Worm (Caenorhabditis elegans) whole organism, L1 larva: ENCODE data around the gene btbd-10.

Experiments
- C04F5.9 ChIP-seq: sonication (generic microtip); optimal IDR thresholded peaks from 2 replicates; lab custom pipeline; 2016; ENCODE audit warnings: missing genetic modification characterization, missing compliant biosample characterization
- C16A3.4 ChIP-seq: fragments of 150-350 bp; optimal IDR thresholded peaks from 2 replicates; lab custom pipeline; 2014; ENCODE audit warnings: missing biosample characterization, missing genetic modification characterization
- C34B4.2 ChIP-seq: sonication (generic microtip); optimal IDR thresholded peaks from 2 replicates; lab custom pipeline; 2017; ENCODE audit warnings: mild to moderate bottlenecking, missing genetic modification characterization, missing compliant biosample characterization
- aha-1 ChIP-seq: fragments of 150-350 bp; optimal IDR thresholded peaks from 2 replicates; lab custom pipeline; 2014; ENCODE audit warnings: missing biosample characterization, missing genetic modification characterization
- ama-1 ChIP-seq: fragments of 150-350 bp; optimal IDR thresholded peaks from 2 replicates; lab custom pipeline; 2014
- blmp-1 ChIP-seq: fragments of 150-350 bp; optimal IDR thresholded peaks from 2 replicates; lab custom pipeline; 2014; ENCODE audit warnings: missing biosample characterization, missing genetic modification characterization
- ceh-8 ChIP-seq: fragments of 200-800 bp; sonication (Bioruptor generic); optimal IDR thresholded peaks from 2 replicates; lab custom pipeline; 2018; ENCODE audit warnings: mild to moderate bottlenecking, missing genetic modification characterization, moderate library complexity, missing compliant biosample characterization
- ces-1 ChIP-seq: fragments of 150-350 bp; optimal IDR thresholded peaks from 2 replicates; lab custom pipeline; 2014; ENCODE audit warnings: missing biosample characterization, missing genetic modification reagents, missing genetic modification characterization
- dpl-1 ChIP-seq, 3 experiments: fragments of 150-350 bp in 2 of 3; sonication (generic microtip) in 1 of 3; optimal IDR thresholded peaks; 2 replicates each; lab custom pipeline; 2014 to 2017; ENCODE audit warnings: missing biosample characterization in 3 of 3, missing genetic modification characterization in 3 of 3, missing genetic modification reagents in 3 of 3
- dsc-1 ChIP-seq: sonication (generic microtip); optimal IDR thresholded peaks from 2 replicates; lab custom pipeline; 2016; ENCODE audit warnings: mild to moderate bottlenecking, missing genetic modification characterization, missing compliant biosample characterization
- efl-1 ChIP-seq, 4 experiments: fragments of 150-350 bp; optimal IDR thresholded peaks in 3 of 4; peaks in 1 of 4; 1 replicate in 1 of 4; 2 replicates in 3 of 4; lab custom pipeline; 2014; ENCODE audit warnings: missing biosample characterization in 2 of 4, missing genetic modification characterization in 2 of 4, missing genetic modification reagents in 2 of 4
- efl-3 ChIP-seq: fragments of 200-800 bp; sonication (Bioruptor generic); optimal IDR thresholded peaks from 2 replicates; lab custom pipeline; 2018; ENCODE audit warnings: mild to moderate bottlenecking, missing genetic modification characterization, missing compliant biosample characterization
- egl-13 ChIP-seq: sonication (generic microtip); optimal IDR thresholded peaks from 2 replicates; lab custom pipeline; 2016; ENCODE audit warnings: missing genotype, missing genetic modification reagents, missing genetic modification characterization, missing compliant biosample characterization
- egl-27 ChIP-seq, 2 experiments: fragments of 150-350 bp in 1 of 2; sonication (generic microtip); optimal IDR thresholded peaks; 3 replicates each; lab custom pipeline; 2017 to 2018; ENCODE audit warnings: missing biosample characterization in 2 of 2, missing genetic modification characterization in 2 of 2, missing genetic modification reagents in 2 of 2
- elt-2 ChIP-seq: sonication (generic microtip); optimal IDR thresholded peaks from 2 replicates; lab custom pipeline; 2016; ENCODE audit warnings: missing genetic modification characterization, mild to moderate bottlenecking, inconsistent platforms, missing compliant biosample characterization, missing genetic modification reagents
- fkh-4 ChIP-seq: sonication (generic microtip); optimal IDR thresholded peaks from 2 replicates; lab custom pipeline; 2016; ENCODE audit warnings: missing compliant biosample characterization, missing genetic modification characterization, borderline replicate concordance
- grh-1 ChIP-seq: fragments of 200-800 bp; sonication (Bioruptor generic); IDR thresholded peaks from 2 replicates; pipeline ENCODE4 v1.3.6; 2022; ENCODE audit warnings: missing genetic modification reagents, missing genetic modification characterization, missing compliant biosample characterization
- hlh-17 ChIP-seq: fragments of 200-800 bp; sonication (Bioruptor generic); optimal IDR thresholded peaks from 2 replicates; lab custom pipeline; 2018; ENCODE audit warnings: missing genetic modification characterization, mild to moderate bottlenecking, missing compliant biosample characterization, moderate library complexity, borderline replicate concordance
- jun-1 ChIP-seq: fragments of 150-350 bp; optimal IDR thresholded peaks from 2 replicates; lab custom pipeline; 2014; ENCODE audit warnings: missing biosample characterization, missing genetic modification reagents, missing genetic modification characterization
- lin-13 ChIP-seq: fragments of 150-350 bp; optimal IDR thresholded peaks from 2 replicates; lab custom pipeline; 2014; ENCODE audit warnings: missing biosample characterization, missing genetic modification reagents, missing genetic modification characterization
- lir-3 ChIP-seq: sonication (generic microtip); optimal IDR thresholded peaks from 2 replicates; lab custom pipeline; 2016; ENCODE audit warnings: mild to moderate bottlenecking, missing genetic modification characterization, moderate library complexity, missing compliant biosample characterization; ENCODE audit not compliant: poor library complexity
- lsy-2 ChIP-seq, 2 experiments: fragments of 150-350 bp; optimal IDR thresholded peaks; 2 replicates each; lab custom pipeline; 2014; ENCODE audit warnings: missing biosample characterization in 2 of 2, missing genetic modification characterization in 2 of 2
- mep-1 ChIP-seq: fragments of 150-350 bp; optimal IDR thresholded peaks from 2 replicates; lab custom pipeline; 2014; ENCODE audit warnings: missing biosample characterization, missing genetic modification characterization
- nhr-12 ChIP-seq: sonication (generic microtip); optimal IDR thresholded peaks from 2 replicates; lab custom pipeline; 2017; ENCODE audit warnings: missing biosample characterization, missing genetic modification characterization
- nhr-19 ChIP-seq: fragments of 200-800 bp; sonication (Bioruptor generic); conservative IDR thresholded peaks from 2 replicates; pipeline ENCODE4 v1.3.6; 2022; ENCODE audit warnings: missing genetic modification characterization, missing compliant biosample characterization
- nhr-28 ChIP-seq: fragments of 150-350 bp; optimal IDR thresholded peaks from 2 replicates; lab custom pipeline; 2014; ENCODE audit warnings: missing biosample characterization, missing genetic modification characterization
- nhr-85 ChIP-seq: sonication (generic microtip); peaks from one replicate; lab custom pipeline; 2016; ENCODE audit warnings: missing genetic modification characterization, inconsistent platforms, missing compliant biosample characterization
- pax-3 ChIP-seq: fragments of 200-800 bp; sonication (Bioruptor generic); optimal IDR thresholded peaks from 2 replicates; lab custom pipeline; 2018; ENCODE audit warnings: mild to moderate bottlenecking, missing genetic modification characterization, moderate library complexity, missing compliant biosample characterization
- snu-23 ChIP-seq: sonication (generic microtip); optimal IDR thresholded peaks from 2 replicates; lab custom pipeline; 2016; ENCODE audit warnings: missing genetic modification characterization, missing compliant biosample characterization
- tlp-1 ChIP-seq: fragments of 150-350 bp; optimal IDR thresholded peaks from 2 replicates; lab custom pipeline; 2014; ENCODE audit warnings: missing biosample characterization, missing genetic modification characterization
- unc-86 ChIP-seq: sonication (generic microtip); optimal IDR thresholded peaks from 2 replicates; lab custom pipeline; 2016; ENCODE audit warnings: missing genetic modification characterization, missing compliant biosample characterization
- zag-1 ChIP-seq: fragments of 150-350 bp; optimal IDR thresholded peaks from 2 replicates; lab custom pipeline; 2014; ENCODE audit warnings: missing biosample characterization, missing genetic modification characterization
- ztf-11 ChIP-seq, 2 experiments: sonication (generic microtip); optimal IDR thresholded peaks; 2 replicates each; lab custom pipeline; 2016 to 2017; ENCODE audit warnings: missing genetic modification characterization in 2 of 2, missing biosample characterization in 1 of 2, missing compliant biosample characterization in 1 of 2
- ztf-4 ChIP-seq: fragments of 150-350 bp; optimal IDR thresholded peaks from 2 replicates; lab custom pipeline; 2014; ENCODE audit warnings: missing biosample characterization, missing genetic modification characterization

Gene btbd-10

DNA sequence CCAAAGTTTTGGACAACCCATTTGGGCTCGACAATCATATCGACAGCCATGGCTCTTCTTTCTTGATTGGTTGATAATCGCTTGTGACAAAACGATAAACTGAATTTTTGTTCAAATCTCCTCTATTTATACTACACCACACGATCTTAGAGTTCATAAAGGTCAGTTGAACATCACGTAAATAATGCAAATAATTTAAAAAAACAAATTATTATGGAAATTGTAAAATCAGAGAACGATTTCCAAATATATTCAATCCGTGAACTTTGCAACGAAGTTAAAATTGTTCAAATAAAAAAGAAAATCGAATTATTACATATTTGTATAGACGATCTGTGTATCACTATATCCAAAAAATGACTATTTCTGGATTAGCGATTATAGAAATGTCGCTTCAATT lies 41.5 kb upstream of the btbd-10 start, which contains the start of the genes mpst-4 and F11G11.14:
TSS of gene mpst-4 (minus strand) at position 101 of the 400 bp plus-strand sequence.
TSS of gene F11G11.14 (plus strand) at position 325 of the 400 bp plus-strand sequence.
- TF ChIP-seq grh-1 (GFP tag; lab: Robert Waterston, UW) = no peak
- no peak for TF ChIP-seq pax-3 (tag; lab: Kevin White, UChicago)
- no peak for TF ChIP-seq nhr-19 (GFP tag; lab: Robert Waterston, UW)
- TF ChIP-seq efl-1 (optimal IDR thresholded peaks at IDR 0.05; lab: Kevin White, UChicago) = no peak
- TF ChIP-seq efl-1 (GFP tag; optimal IDR thresholded peaks at IDR 0.05 in 1 of 2; lab: Kevin White, UChicago) = no peak
- TF ChIP-seq ces-1 (GFP tag; lab: Kevin White, UChicago) = no peak
- TF ChIP-seq egl-13 = no peak

DNA sequence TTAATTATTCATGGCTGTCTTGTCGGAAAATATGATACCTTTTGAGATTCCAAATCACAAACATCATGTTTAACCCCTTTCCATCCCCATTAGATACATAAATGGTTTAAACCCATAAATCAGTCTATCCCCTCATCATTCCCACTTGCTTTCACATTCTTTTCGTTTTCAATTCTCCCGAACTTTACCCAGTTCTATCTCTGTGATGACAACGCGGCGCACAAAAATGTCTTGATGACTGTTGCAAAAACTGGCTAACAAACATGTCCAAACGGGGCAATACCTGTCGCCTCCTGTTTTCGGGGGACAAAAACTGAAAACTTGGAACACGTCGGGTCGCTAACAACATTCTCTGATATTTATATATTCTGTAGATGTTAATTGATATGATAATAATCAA lies 38.8 kb upstream of the btbd-10 start:
- TF ChIP-seq jun-1 (tag; lab: Kevin White, UChicago) (peak; percentile 40), nhr-28 (no peak), blmp-1 (tag; lab: Kevin White, UChicago) (peak; percentile 93), ama-1 (lab: Kevin White, UChicago) (peak; percentile 63), elt-2 (no peak), ztf-4 (tag; lab: Kevin White, UChicago) (peak; percentile 59)

DNA sequence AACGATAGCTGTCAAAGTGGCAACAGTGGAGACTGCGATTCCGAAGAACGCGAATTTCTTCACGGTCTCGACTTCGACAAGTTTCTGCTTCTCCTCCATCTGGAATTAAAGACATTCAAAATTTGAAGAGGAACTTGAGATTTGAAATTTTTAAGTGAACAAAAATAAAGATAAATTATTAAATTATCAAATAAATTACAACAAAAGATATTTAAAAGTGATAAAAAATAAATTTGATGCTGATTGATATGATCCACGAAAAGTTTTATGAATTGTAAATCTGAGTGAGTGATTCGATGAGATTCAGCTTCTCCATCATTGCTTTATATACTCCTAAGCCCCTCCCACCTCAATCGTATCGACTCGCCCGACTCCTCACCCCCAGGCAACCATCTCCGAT lies 37.3 kb upstream of the btbd-10 start, which contains the start of gene col-17:
TSS of gene col-17 (minus strand) at position 101 of the 400 bp plus-strand sequence.
- no peak for TF ChIP-seq lin-13
- no peak for TF ChIP-seq efl-1 (optimal IDR thresholded peaks at IDR 0.05; lab: Kevin White, UChicago)
- TF ChIP-seq efl-1 (GFP tag; optimal IDR thresholded peaks at IDR 0.05 in 1 of 2; lab: Kevin White, UChicago) = peak in 1 of 2 experiments; percentile 21
- TF ChIP-seq, all 84 proteins: peak for 1

DNA sequence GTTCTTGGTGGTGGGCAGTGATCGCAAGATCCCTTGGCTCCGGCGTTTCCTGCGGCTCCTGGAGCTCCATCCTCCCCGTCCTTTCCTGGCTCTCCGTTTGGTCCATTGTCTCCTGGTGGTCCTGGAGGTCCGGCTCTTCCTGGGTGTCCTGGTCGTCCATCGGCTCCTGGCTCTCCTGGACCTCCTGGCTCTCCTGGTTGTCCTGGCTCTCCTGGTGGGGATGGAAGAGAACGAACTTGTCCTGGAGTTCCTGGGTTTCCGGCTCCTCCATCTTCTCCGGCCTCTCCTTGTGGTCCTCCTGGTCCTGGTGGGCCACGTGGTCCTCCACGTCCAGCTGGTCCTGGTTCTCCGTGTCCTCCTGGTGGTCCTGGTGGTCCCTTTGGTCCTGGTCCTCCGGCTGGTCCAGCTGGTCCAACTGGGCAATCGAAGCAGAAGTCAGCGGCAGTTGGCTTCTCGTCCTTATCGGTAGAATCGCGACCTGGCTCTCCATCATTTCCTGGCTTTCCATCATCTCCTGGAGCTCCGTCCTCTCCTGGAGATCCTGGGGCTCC lies 34.9 kb upstream of the btbd-10 start:
- TF ChIP-seq dpl-1 (GFP tag; optimal IDR thresholded peaks at IDR 0.05; lab: Kevin White, UChicago) (no peak), lir-3 (tag; lab: Kevin White, UChicago) (no peak), efl-1 (optimal IDR thresholded peaks at IDR 0.05; lab: Kevin White, UChicago) (no peak), efl-1 (GFP tag; optimal IDR thresholded peaks at IDR 0.05 in 1 of 2; lab: Kevin White, UChicago) (no peak), ceh-8 (GFP tag; lab: Kevin White, UChicago) (peak; percentile 15), hlh-17 (GFP tag; lab: Kevin White, UChicago) (no peak)

DNA sequence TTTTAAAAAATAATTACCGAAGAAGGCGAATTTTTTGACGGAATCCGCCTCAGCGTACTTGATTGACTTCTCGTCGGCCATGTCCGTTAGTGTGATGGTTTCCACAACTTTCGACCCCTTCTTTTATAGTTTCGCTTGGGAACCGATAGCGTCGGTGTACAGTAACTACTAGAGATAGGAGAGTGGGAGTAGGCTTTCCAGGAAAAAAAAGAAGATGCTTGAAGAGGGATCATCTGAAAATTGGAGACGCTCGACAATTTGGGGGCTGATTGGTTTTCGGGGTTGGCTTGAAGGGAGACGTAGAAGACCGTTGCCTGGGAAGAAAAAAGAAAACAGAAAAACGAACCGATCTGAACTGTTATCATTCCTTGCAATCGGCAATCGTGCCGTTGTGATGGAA lies 34.1 kb upstream of the btbd-10 start, which contains the start of gene col-20:
TSS of gene col-20 (minus strand) at position 101 of the 400 bp plus-strand sequence.
- TF ChIP-seq ztf-11 (tag; optimal IDR thresholded peaks at IDR 0.05; lab: Kevin White, UChicago) = no peak
- no peak for TF ChIP-seq unc-86 (tag; lab: Kevin White, UChicago)
- no peak for TF ChIP-seq egl-27 (tag; optimal IDR thresholded peaks at IDR 0.05; lab: Kevin White, UChicago)
- TF ChIP-seq efl-1 (optimal IDR thresholded peaks at IDR 0.05; lab: Kevin White, UChicago) = no peak
- peak in 1 of 2 experiments; percentile 65 for TF ChIP-seq efl-1 (GFP tag; optimal IDR thresholded peaks at IDR 0.05 in 1 of 2; lab: Kevin White, UChicago)
- TF ChIP-seq efl-3 = no peak

DNA sequence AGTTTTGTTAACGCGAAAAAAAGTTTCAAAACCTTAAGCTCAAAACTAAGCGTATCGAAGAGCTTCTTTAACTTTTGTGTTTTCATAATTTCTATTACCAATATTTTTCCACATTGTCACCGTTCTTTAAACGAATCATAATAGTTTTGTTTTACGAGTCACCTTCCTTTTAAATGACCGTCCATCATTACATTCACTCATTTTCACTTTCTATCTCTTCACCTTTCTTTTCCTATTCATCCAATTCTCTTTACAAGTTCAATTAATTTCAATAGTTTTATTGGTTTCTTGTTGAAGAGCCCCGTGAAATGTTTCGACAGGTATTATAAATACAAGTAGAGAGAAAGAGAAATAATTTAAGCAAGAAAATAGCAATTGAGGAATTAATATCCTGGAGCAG lies 33.0 kb upstream of the btbd-10 start:
- TF ChIP-seq C34B4.2 (no peak), blmp-1 (tag; lab: Kevin White, UChicago) (peak; percentile 67)

DNA sequence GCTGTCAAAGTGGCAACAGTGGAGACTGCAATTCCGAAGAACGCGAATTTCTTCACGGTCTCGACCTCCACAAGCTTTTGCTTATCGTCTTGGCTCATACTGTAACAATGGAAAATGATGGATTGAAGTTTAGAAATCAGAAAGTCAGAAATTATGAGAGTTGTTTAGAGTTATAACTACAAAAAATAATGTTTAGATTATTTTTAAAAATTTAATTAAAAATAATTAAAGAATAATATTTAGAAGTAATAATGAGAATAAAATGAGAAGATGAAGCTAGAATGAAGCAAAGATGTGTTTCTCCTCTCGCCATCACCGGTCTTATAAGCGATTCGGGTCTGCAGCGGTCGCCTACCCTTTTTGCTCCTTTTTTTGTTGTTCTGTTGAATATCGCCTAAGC lies 31.8 kb upstream of the btbd-10 start, which contains the start of gene col-73:
TSS of gene col-73 (minus strand) at position 101 of the 400 bp plus-strand sequence.
- TF ChIP-seq lin-13 = no peak
- TF ChIP-seq nhr-85 (tag; lab: Kevin White, UChicago) = no peak
- no peak for TF ChIP-seq dpl-1 (GFP tag; optimal IDR thresholded peaks at IDR 0.05; lab: Kevin White, UChicago)
- no peak for TF ChIP-seq C04F5.9 (tag; lab: Kevin White, UChicago)
- TF ChIP-seq egl-27 (tag; optimal IDR thresholded peaks at IDR 0.05; lab: Kevin White, UChicago) = no peak
- TF ChIP-seq mep-1 (tag; lab: Kevin White, UChicago) = no peak
- TF ChIP-seq C16A3.4 (tag; lab: Kevin White, UChicago) = no peak
- TF ChIP-seq zag-1 (tag; lab: Kevin White, UChicago) = no peak
- no peak for TF ChIP-seq dsc-1
- TF ChIP-seq tlp-1 (tag; lab: Kevin White, UChicago) = no peak
- no peak for TF ChIP-seq snu-23
- no peak for TF ChIP-seq aha-1 (tag; lab: Kevin White, UChicago)
- TF ChIP-seq pax-3 (tag; lab: Kevin White, UChicago) = no peak
- no peak for TF ChIP-seq nhr-12
- TF ChIP-seq ama-1 (lab: Kevin White, UChicago) = no peak
- no peak for TF ChIP-seq hlh-17 (GFP tag; lab: Kevin White, UChicago)
- TF ChIP-seq C34B4.2 = no peak
- TF ChIP-seq lsy-2 (tag; optimal IDR thresholded peaks at IDR 0.05; lab: Kevin White, UChicago) = no peak
- TF ChIP-seq fkh-4 (tag; lab: Kevin White, UChicago) = no peak
